Fruit fly (Drosophila melanogaster) whole organism, adult: ENCODE data around the gene CG31248.

Source experiments
- CG11617 ChIP-seq: fragments of 200-800 bp; sonication (Bioruptor generic); optimal IDR thresholded peaks from 2 replicates; lab custom pipeline; 2017; ENCODE audit warnings: mild to moderate bottlenecking, missing biosample characterization, missing genetic modification reagents, missing genetic modification characterization
- CG12768 ChIP-seq: fragments of 200-800 bp; sonication (Bioruptor generic); optimal IDR thresholded peaks from 2 replicates; lab custom pipeline; 2017; ENCODE audit warnings: missing biosample characterization, missing genetic modification characterization, mild to moderate bottlenecking, moderate library complexity, missing genetic modification reagents
- CG14711 ChIP-seq: fragments of 200-800 bp; sonication (Bioruptor generic); optimal IDR thresholded peaks from 2 replicates; lab custom pipeline; 2018; ENCODE audit warnings: missing biosample characterization, mild to moderate bottlenecking, missing genetic modification characterization, moderate library complexity
- CG1620 ChIP-seq: fragments of 200-800 bp; sonication (Bioruptor generic); optimal IDR thresholded peaks from 2 replicates; lab custom pipeline; 2016; ENCODE audit warnings: missing biosample characterization, missing genetic modification characterization
- CG33017 ChIP-seq: fragments of 200-800 bp; sonication (Bioruptor generic); optimal IDR thresholded peaks from 2 replicates; lab custom pipeline; 2018; ENCODE audit warnings: missing biosample characterization, mild to moderate bottlenecking, missing genetic modification characterization, moderate library complexity
- CG5204 ChIP-seq: fragments of 200-800 bp; sonication (Bioruptor generic); optimal IDR thresholded peaks from 2 replicates; lab custom pipeline; 2016; ENCODE audit warnings: missing biosample characterization, missing genetic modification characterization
- CG7045 ChIP-seq: fragments of 200-800 bp; sonication (Bioruptor generic); optimal IDR thresholded peaks from 2 replicates; lab custom pipeline; 2017; ENCODE audit warnings: missing biosample characterization, mild to moderate bottlenecking, missing genetic modification characterization
- CG7101 ChIP-seq: fragments of 200-800 bp; sonication (Bioruptor generic); optimal IDR thresholded peaks from 2 replicates; lab custom pipeline; 2018; ENCODE audit warnings: missing biosample characterization, mild to moderate bottlenecking, missing genetic modification characterization, moderate library complexity
- Clk ChIP-seq: fragments of 200-800 bp; sonication (Bioruptor generic); optimal IDR thresholded peaks from 2 replicates; lab custom pipeline; 2017; ENCODE audit warnings: missing biosample characterization, missing genetic modification characterization
- Crg-1 ChIP-seq: fragments of 200-800 bp; sonication (Bioruptor generic); optimal IDR thresholded peaks from 2 replicates; lab custom pipeline; 2016; ENCODE audit warnings: missing biosample characterization, missing genetic modification characterization
- Hr96 ChIP-seq: fragments of 200-800 bp; sonication (Bioruptor generic); optimal IDR thresholded peaks from 2 replicates; lab custom pipeline; 2016; ENCODE audit warnings: missing biosample characterization, missing genetic modification characterization
- Mnt ChIP-seq: fragments of 200-800 bp; sonication (Bioruptor generic); optimal IDR thresholded peaks from 2 replicates; lab custom pipeline; 2016; ENCODE audit warnings: missing biosample characterization, mild to moderate bottlenecking, missing genetic modification characterization
- bab1 ChIP-seq: fragments of 200-800 bp; sonication (Bioruptor generic); optimal IDR thresholded peaks from 3 replicates; lab custom pipeline; 2019; ENCODE audit warnings: missing biosample characterization, mild to moderate bottlenecking, missing genetic modification characterization, moderate library complexity
- cic ChIP-seq: fragments of 200-800 bp; sonication (Bioruptor generic); optimal IDR thresholded peaks from 2 replicates; lab custom pipeline; 2017; ENCODE audit warnings: missing biosample characterization, mild to moderate bottlenecking, missing genetic modification characterization, moderate library complexity
- cnc ChIP-seq, 2 experiments: fragments of >200 bp; optimal IDR thresholded peaks; 2 replicates each; lab custom pipeline; 2017
- kay ChIP-seq: fragments of 200-800 bp; sonication (Bioruptor generic); peaks from one replicate; lab custom pipeline; 2016; ENCODE audit warnings: missing biosample characterization, missing genetic modification characterization, borderline replicate concordance
- ovo ChIP-seq: fragments of 200-800 bp; sonication (Bioruptor generic); optimal IDR thresholded peaks from 2 replicates; lab custom pipeline; 2016; ENCODE audit warnings: missing biosample characterization, missing genetic modification characterization
- pad ChIP-seq: fragments of 200-800 bp; sonication (Bioruptor generic); optimal IDR thresholded peaks from 3 replicates; lab custom pipeline; 2017; ENCODE audit warnings: missing biosample characterization, missing genetic modification characterization, mild to moderate bottlenecking, moderate library complexity, missing genetic modification reagents
- tj ChIP-seq: fragments of 200-800 bp; sonication (Bioruptor generic); optimal IDR thresholded peaks from 3 replicates; lab custom pipeline; 2017; ENCODE audit warnings: missing biosample characterization, mild to moderate bottlenecking, missing genetic modification characterization, moderate library complexity
- toe ChIP-seq: fragments of 200-800 bp; sonication (Bioruptor generic); optimal IDR thresholded peaks from 2 replicates; lab custom pipeline; 2016; ENCODE audit warnings: missing biosample characterization, missing genetic modification characterization

Gene CG31248

DNA sequence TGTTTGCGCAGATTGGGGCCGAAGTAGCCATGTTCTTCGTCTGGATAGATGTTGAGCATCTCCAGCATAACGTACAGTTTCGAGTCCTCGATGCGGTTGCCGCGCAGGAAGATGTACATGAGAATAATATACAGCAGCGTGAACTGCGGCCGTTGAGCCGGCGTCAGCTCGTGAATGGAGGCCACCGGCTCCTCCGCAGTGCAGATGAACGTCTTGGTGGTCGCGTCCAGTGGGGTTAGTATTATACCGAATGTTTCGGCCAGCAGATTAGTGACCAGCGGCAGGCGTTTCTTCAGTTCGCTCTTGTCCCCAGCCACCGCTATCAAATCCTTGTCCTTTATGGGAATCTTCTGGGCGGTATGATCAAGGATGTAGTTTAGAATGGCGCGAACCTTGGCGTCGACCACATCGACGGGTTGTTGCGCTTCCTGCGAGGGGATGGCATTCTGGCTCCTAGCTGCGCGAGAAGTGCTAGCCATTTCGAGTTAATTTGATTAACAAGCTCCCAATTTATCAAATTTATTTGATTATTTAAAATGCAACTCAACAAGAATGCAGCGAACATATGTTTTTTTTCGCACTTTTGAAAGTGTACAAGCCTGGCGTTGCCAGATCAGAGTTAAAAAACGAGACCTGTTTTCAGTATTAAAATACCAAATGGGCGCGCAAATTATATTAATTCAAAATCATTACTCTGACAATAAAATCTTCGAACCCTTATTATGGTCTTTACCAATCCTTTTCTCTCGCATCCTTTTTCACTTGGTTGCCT lies 25.7 kb downstream of the CG31248 start, which contains the start of gene MAGE:
Gene MAGE, minus strand, starts transcription at position 595 of the 772 bp plus-strand sequence.
- TF ChIP-seq bab1 (GFP tag; lab: Kevin White, UChicago): no peak
- no peak for TF ChIP-seq ovo (GFP tag; lab: Kevin White, UChicago)
- TF ChIP-seq tj (GFP tag; lab: Kevin White, UChicago): peak; percentile 58

DNA sequence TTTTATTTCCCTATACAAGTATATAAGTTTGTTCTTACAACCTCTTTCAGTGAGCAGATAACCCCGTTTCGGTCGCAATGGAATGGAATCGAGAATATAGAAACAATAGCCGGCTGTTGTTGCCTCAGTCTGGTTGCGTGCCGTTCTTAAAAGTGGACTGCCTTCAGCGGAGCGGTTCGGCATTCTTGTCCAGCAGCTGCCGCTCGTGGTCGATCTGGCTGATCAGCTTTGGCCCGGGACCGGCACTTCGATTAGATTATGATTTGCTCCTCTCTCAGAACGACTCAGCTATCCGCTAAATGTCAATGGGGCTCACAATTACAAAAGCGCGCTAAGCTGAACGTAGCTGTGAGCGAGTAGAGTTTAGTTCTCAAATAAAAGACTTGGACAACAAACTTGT lies 28.0 kb downstream of the CG31248 start:
- TF ChIP-seq toe (GFP tag; lab: Kevin White, UChicago): no peak
- no peak for TF ChIP-seq Mnt (GFP tag; lab: Kevin White, UChicago)
- no peak for TF ChIP-seq tj (GFP tag; lab: Kevin White, UChicago)
- no peak for TF ChIP-seq Crg-1 (GFP tag; lab: Kevin White, UChicago)
- TF ChIP-seq bab1 (GFP tag; lab: Kevin White, UChicago): no peak
- TF ChIP-seq CG11617 (GFP tag; lab: Kevin White, UChicago): no peak
- TF ChIP-seq CG5204 (GFP tag; lab: Kevin White, UChicago): no peak
- TF ChIP-seq Clk: no peak
- no peak for TF ChIP-seq ovo (GFP tag; lab: Kevin White, UChicago)
- TF ChIP-seq CG14711: no peak
- no peak for TF ChIP-seq CG12768
- TF ChIP-seq kay (GFP tag; lab: Kevin White, UChicago): no peak
- no peak for TF ChIP-seq Hr96 (GFP tag; lab: Kevin White, UChicago)
- TF ChIP-seq cic: no peak
- TF ChIP-seq CG7045 (GFP tag; lab: Kevin White, UChicago): no peak
- TF ChIP-seq CG33017 (tag; lab: Kevin White, UChicago): no peak
- TF ChIP-seq pad: no peak
- TF ChIP-seq CG1620 (GFP tag; lab: Kevin White, UChicago): no peak

DNA sequence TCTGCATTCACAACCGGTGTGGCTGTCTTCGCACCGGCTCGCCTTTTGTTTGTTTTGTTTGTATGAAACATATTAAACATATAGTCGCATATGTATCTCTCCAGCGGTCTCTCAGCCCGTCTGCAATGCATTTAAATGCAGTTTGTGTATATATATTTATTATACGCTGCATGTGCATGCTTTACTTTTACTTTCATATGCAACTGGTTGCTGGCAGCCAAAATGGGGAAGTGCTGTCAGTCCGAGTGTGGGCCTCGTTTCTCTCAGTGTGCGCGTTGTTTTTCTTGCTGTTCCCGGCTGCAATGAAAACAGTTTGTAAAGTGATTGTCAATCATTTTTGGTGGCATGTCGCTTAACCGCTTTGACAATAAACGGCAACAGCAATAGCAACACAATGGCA lies 30.5 kb downstream of the CG31248 start:
- TF ChIP-seq tj (GFP tag; lab: Kevin White, UChicago): no peak
- no peak for TF ChIP-seq CG33017 (tag; lab: Kevin White, UChicago)
- TF ChIP-seq Clk: no peak
- no peak for TF ChIP-seq CG5204 (GFP tag; lab: Kevin White, UChicago)
- TF ChIP-seq CG7101 (tag; lab: Kevin White, UChicago): no peak
- TF ChIP-seq kay (GFP tag; lab: Kevin White, UChicago): no peak
- no peak for TF ChIP-seq Hr96 (GFP tag; lab: Kevin White, UChicago)
- no peak for TF ChIP-seq pad
- no peak for TF ChIP-seq CG12768
- no peak for TF ChIP-seq CG1620 (GFP tag; lab: Kevin White, UChicago)
- no peak for TF ChIP-seq Crg-1 (GFP tag; lab: Kevin White, UChicago)
- TF ChIP-seq toe (GFP tag; lab: Kevin White, UChicago): no peak
- TF ChIP-seq cnc (optimal IDR thresholded peaks at IDR 0.05; lab: Kevin White, UChicago): no peak
- no peak for TF ChIP-seq Mnt (GFP tag; lab: Kevin White, UChicago)
- no peak for TF ChIP-seq CG14711
- TF ChIP-seq cic: no peak
- no peak for TF ChIP-seq ovo (GFP tag; lab: Kevin White, UChicago)
- TF ChIP-seq CG7045 (GFP tag; lab: Kevin White, UChicago): no peak
- TF ChIP-seq bab1 (GFP tag; lab: Kevin White, UChicago): no peak
- no peak for TF ChIP-seq CG11617 (GFP tag; lab: Kevin White, UChicago)

DNA sequence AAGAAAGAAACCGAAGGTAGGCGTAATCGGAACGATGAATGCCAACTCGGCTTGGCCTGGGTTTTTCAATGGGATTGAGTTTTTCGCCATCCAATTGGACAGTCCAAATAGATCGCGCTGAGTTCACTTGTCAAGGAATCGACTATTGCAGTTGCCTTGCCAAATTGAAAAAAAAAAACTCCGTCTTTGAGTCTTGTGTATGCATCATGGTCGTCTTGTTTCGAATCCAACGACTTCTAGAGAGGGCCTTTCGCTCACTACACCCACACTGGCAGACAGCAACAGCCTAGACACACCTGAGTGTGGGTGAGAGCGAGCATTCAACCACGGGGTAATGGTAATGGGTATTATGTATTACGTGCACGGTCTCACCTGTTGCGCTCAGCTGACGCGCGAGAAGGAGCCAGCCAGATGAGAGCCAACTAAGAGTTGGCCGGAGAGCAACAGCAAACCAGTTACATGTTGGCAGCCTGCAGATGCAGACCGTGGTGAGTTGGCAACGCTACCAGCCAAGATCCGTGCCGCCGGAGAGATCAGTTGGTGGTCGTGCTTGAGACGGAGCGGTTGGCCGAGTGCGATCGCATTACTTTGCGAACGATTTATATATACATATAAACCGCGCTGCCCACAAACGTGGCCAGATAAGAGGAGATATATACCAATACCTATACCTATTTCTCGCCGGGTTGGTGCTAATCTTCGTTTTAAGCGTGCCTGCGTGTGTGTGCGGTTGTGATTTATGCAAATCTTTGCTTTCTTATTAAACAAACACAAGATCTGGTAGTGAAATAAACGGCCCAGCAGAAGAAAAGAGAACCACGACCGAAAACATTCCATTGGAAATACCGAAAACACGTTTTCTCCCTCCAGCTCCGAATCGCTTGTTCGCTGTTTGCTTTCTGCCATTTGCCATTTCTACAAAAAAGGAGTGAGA lies 33.5 kb downstream of the CG31248 start, which contains the start of gene sas:
Gene sas, plus strand, starts transcription at position 453 of the 934 bp plus-strand sequence.
- TF ChIP-seq ovo (GFP tag; lab: Kevin White, UChicago) (no peak), bab1 (GFP tag; lab: Kevin White, UChicago) (no peak), cic (no peak), Crg-1 (GFP tag; lab: Kevin White, UChicago) (no peak), CG7045 (GFP tag; lab: Kevin White, UChicago) (no peak), toe (GFP tag; lab: Kevin White, UChicago) (no peak), CG11617 (GFP tag; lab: Kevin White, UChicago) (no peak), CG12768 (no peak), pad (no peak), Hr96 (GFP tag; lab: Kevin White, UChicago) (no peak), CG14711 (no peak), CG5204 (GFP tag; lab: Kevin White, UChicago) (no peak), Clk (no peak), Mnt (GFP tag; lab: Kevin White, UChicago) (no peak), CG33017 (tag; lab: Kevin White, UChicago) (no peak), CG7101 (tag; lab: Kevin White, UChicago) (no peak), CG1620 (GFP tag; lab: Kevin White, UChicago) (no peak)

DNA sequence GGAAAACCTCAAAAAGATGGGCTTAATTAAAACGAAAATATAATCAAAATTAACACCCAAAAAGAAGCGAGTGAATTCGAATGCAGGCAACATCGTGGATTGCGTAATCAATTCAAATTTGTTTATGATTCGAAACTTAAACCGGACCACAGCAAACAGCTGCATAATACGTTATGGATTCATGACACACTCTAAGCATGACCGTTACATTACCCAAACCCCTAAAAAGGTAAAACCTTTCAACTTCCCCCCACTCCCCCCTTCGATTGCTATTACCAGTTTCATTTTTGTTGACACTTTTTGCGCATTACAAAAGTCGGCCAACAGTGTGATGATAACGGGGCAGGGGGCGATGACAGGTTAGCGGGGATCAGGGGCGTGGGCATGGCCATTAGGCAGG lies 40.8 kb downstream of the CG31248 start:
- TF ChIP-seq tj (GFP tag; lab: Kevin White, UChicago): no peak
- TF ChIP-seq cnc (optimal IDR thresholded peaks at IDR 0.05; lab: Kevin White, UChicago): no peak
- TF ChIP-seq CG11617 (GFP tag; lab: Kevin White, UChicago): no peak
- TF ChIP-seq CG1620 (GFP tag; lab: Kevin White, UChicago): no peak
- TF ChIP-seq CG5204 (GFP tag; lab: Kevin White, UChicago): no peak
- TF ChIP-seq Hr96 (GFP tag; lab: Kevin White, UChicago): no peak
